Worm (Caenorhabditis elegans): Measurements from ENCODE around the gene F09B12.7.

- TF ChIP-seq ctbp-1 (GFP tag; IDR thresholded peaks at IDR 0.05) = no peak
- TF ChIP-seq ama-1 (optimal IDR thresholded peaks at IDR 0.05) = no peak
- no peak for TF ChIP-seq nhr-25 (tag; optimal IDR thresholded peaks at IDR 0.05; ENCODE audit: borderline replicate concordance, insufficient read depth)
- TF ChIP-seq ztf-11 (tag; optimal IDR thresholded peaks at IDR 0.05) = no peak
- TF ChIP-seq aly-2 (tag; optimal IDR thresholded peaks at IDR 0.05) = no peak
- TF ChIP-seq tag-97 (GFP tag; IDR thresholded peaks at IDR 0.05) = no peak
- TF ChIP-seq unc-62 (GFP tag; optimal IDR thresholded peaks at IDR 0.05 in 1 of 2) = no peak
- TF ChIP-seq unc-62 (tag; optimal IDR thresholded peaks at IDR 0.05) = no peak
- TF ChIP-seq lir-3 (tag; optimal IDR thresholded peaks at IDR 0.05) = no peak
- no peak for TF ChIP-seq lin-39 (tag; optimal IDR thresholded peaks at IDR 0.05)
- no peak for TF ChIP-seq R02D3.7 (tag; optimal IDR thresholded peaks at IDR 0.05)
These were observed 37.2 kb upstream of the F09B12.7 start for ce11 chrX:15132073-15132472.
